Fruit fly (Drosophila melanogaster) Kc167 (cell line): Measurements from ENCODE around the gene tweek.

Experiments used
- Myc ChIP-seq: fragments of >200 bp; optimal IDR thresholded peaks from 2 replicates; lab custom pipeline; 2017; ENCODE audit warnings: missing external identifiers
- Sin3A ChIP-seq: fragments of >200 bp; optimal IDR thresholded peaks from 2 replicates; lab custom pipeline; 2018; ENCODE audit warnings: missing external identifiers
- psq ChIP-seq: fragments of >200 bp; optimal IDR thresholded peaks from 2 replicates; lab custom pipeline; 2017; ENCODE audit warnings: missing external identifiers
- ttk ChIP-seq: sonication (Bioruptor generic); optimal IDR thresholded peaks from 2 replicates; lab custom pipeline; 2017; ENCODE audit warnings: missing external identifiers

DNA sequence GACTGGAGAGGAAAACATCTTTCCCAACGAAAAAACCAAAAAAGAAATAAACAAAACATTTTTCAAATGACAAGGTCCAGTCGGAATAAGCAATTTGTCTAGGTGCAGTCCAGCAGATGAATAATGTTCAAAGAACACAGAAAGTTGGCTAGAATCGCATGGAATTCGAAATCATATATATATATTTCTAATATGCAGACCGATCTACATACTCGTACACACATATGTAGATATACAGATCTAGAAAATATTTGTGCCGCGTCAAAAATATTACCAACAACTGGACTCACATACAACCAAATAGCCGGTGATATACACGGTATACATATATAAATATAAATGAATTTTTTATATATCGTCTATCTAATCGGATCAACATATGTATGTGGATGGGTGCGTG, 48.6 kb upstream of the tweek start:
- TF ChIP-seq psq (no peak), Sin3A (lab: Kevin White, UChicago) (no peak), Myc (no peak), ttk (no peak)
